Worm (Caenorhabditis elegans) whole organism, dauer: ENCODE results near the gene cblc-1.
"Not testable (repeated sequence)": the region's sequence is repeated elsewhere in the genome, so short reads cannot be mapped to it uniquely, and the experiment has no call there.

Source experiments
- unc-62 ChIP-seq: sonication (generic microtip); optimal IDR thresholded peaks from 2 replicates; lab custom pipeline; 2017; ENCODE audit warnings: missing biosample characterization, missing genetic modification reagents, missing genetic modification characterization

Gene cblc-1

DNA sequence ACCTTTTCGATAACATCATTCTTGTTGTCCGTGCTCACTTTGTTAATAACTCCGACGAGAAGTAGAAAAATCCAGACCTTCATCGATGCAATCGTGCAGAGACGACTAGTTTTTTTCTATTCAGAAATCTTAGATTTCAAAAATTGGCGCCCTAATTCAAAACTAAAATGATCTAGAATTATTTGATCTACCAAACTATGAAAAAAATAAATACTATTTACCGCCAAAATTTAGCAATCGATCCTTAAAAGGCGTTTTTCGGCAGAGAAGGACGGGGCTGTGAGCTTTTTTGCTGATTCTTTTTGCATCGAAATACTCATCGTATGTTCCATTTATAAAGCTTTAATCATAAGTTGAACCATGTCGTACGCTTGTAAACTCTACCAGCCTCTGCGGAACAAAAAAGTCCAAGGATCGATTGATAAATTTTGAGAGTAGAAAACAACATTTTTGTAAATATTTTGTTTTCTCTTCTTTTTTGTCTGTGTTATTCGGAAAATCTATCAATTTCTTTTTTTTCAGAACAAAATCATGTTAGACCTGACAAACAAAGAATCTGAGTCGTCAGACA, 8.5 kb upstream of the cblc-1 start, which contains the start of the genes try-1 and zyg-12:
try-1 (minus strand) TSS at position 148 of the 571 bp plus-strand sequence.
zyg-12 (plus strand) TSS at position 521 of the 571 bp plus-strand sequence.
- no peak for TF ChIP-seq unc-62 (GFP tag; lab: Kevin White, UChicago)

DNA sequence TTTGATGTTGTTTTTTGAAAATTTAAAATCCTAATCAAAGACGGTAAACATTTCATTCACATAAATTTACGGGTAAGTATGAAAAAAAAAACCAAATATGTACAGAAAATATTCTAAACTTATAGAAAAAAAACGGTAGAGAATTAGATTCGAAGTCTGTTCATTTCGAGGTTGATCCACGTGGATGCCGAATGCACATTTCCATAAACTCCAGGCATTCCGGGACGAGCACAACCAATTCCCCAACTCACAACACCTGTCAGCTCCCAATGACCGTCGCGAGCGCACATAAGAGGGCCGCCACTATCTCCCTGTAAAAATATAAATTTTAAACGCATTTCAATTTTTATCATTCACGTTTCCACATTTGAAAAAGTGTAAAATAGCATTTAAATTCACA, 7.2 kb upstream of the cblc-1 start:
- TF ChIP-seq unc-62 (GFP tag; lab: Kevin White, UChicago): no peak

ce11 chrII:4946775-4947174, 5.8 kb upstream of the cblc-1 start:
- no peak for TF ChIP-seq unc-62 (GFP tag; lab: Kevin White, UChicago)

- no peak for TF ChIP-seq unc-62 (GFP tag; lab: Kevin White, UChicago)
Observed at ce11 chrII:4945695-4946094, 4.7 kb upstream of the cblc-1 start, which contains the start of the genes gldi-11 and ZK546.2. gldi-11 (minus strand) TSS chrII:4945789. ZK546.2 (plus strand) TSS chrII:4946027.

DNA sequence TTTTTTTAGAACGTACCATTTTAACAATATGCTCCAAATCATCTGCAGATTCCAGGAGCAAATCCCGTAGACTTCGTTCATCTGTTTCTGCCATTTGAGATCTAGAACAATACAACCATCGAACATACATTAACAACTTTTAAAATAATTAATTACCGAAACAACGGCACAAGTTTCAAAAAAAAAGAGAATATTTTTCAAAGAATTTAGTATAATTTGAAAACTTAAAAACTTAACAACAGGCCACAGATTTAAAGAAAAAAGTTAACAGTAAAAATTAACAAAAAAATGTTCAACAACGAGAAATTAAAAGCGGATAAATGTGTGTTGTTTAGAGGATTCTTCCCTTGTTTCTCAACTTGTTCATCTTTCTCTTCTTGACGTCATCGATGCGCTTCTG, 2.9 kb upstream of the cblc-1 start, which contains the start of gene mdt-4:
mdt-4 (minus strand) TSS at position 101 of the 400 bp plus-strand sequence.
- no peak for TF ChIP-seq unc-62 (GFP tag; lab: Kevin White, UChicago)

DNA sequence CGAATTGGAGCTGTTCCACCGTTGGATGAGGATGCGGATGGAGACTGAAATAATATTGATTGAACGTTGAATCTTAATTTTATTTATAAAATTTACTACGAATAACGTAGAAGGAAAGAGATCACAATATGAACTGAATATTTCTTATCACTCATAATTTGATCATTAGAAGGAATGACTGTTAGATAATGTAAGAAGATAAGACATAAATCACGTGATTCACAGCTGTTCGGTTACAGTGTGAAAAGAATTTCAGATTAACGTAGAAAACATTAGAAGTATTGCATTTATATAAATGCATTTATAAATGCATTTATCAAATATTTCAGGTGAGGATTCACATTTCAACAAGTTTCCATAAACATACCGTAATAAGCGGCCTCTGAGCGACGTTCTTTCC, 1.9 kb upstream of the cblc-1 start:
- no peak for TF ChIP-seq unc-62 (GFP tag; lab: Kevin White, UChicago)

DNA sequence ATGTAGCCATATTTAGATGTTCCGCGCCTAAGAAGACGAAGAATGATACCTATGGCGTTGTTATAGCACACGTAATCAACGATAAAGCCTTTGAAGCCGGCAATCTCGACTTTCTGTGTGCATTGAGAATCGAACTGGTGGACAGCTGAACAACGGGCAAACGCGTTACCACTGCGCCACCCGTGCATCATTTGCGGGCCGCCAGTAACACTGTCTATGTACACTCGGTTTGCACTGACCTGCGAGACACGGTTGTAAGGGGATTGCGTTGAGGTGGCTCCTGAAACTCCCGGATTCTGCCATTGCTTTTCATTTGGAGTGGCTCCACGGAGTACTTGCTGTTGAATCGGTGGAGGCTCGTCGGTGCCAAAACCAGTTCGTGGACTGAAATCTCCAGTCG, 1.4 kb upstream of the cblc-1 start:
- no peak for TF ChIP-seq unc-62 (GFP tag; lab: Kevin White, UChicago)

ce11 chrII:4941541-4942206, 724 bp upstream of the cblc-1 start, which contains the start of gene ZK546.19:
ZK546.19 (plus strand) TSS chrII:4941726.
- no peak for TF ChIP-seq unc-62 (GFP tag; lab: Kevin White, UChicago)

- TF ChIP-seq unc-62 (GFP tag; lab: Kevin White, UChicago): no peak
Observed at ce11 chrII:4937743-4938142, 3.2 kb downstream of the cblc-1 start, which contains the start of gene ZK546.4. ZK546.4 (plus strand) TSS chrII:4938043.

ce11 chrII:4935518-4935917, 5.4 kb downstream of the cblc-1 start, which contains the start of gene ZK546.5:
ZK546.5 (plus strand) TSS chrII:4935818.
- no peak for TF ChIP-seq unc-62 (GFP tag; lab: Kevin White, UChicago)

DNA sequence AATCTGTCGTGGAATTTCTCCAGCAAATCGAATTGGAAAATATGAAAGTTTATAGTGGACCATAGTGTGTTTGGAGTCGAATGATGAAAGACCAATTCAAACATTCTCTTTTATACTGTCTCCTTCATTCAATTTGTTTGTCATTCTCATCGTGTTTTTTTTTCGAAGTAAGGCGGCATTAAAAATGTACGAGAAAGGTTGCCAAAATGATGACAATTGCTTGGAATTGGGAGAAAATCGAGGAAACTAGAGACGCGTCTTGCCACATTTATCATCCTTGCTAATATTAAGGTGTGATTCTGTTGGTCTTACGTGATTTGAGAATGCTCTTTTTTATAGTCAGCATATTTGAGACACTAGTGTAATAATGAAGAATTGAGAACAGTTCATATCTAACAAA, 6.0 kb downstream of the cblc-1 start, which contains the start of gene gst-30:
gst-30 (minus strand) TSS at position 101 of the 400 bp plus-strand sequence.
- TF ChIP-seq unc-62 (GFP tag; lab: Kevin White, UChicago): no peak

ce11 chrII:4932727-4933126, 8.2 kb downstream of the cblc-1 start, which contains the start of gene msp-152:
msp-152 (plus strand) TSS chrII:4933027.
- not testable (repeated sequence) for TF ChIP-seq unc-62 (GFP tag; lab: Kevin White, UChicago)

- no peak for TF ChIP-seq unc-62 (GFP tag; lab: Kevin White, UChicago)
Observed at ce11 chrII:4931286-4931685, 9.7 kb downstream of the cblc-1 start.

DNA sequence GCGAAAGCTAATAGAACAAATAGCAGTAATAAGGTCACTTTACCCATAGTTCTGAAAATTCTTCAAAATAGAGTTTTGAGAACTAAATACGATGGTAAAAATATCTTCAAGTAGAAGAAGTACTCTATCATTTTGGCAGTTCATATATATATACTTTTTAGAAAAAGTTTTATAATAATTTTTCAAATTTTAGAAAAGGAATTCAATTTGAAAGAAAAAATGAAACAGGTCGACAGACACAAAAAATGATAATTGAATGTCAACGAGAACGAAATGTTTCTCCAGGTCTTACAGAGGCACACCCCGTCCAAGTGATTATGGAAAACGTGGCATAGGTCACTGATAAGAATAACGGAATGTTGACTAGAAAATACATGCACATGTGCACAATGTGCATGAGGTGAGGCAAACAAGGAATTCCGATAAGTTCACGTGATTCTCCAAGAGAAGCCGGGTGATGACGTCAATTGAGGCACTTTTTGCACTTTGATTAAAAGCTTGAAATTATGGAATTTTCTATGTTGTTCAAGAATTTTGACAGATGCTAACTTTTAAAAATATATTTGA, 15.7 kb downstream of the cblc-1 start, which contains the start of gene aagr-2:
aagr-2 (minus strand) TSS at position 51 of the 567 bp plus-strand sequence.
- no peak for TF ChIP-seq unc-62 (GFP tag; lab: Kevin White, UChicago)

- TF ChIP-seq unc-62 (GFP tag; lab: Kevin White, UChicago): no peak
Observed at ce11 chrII:4924729-4925128, 16.2 kb downstream of the cblc-1 start.

ce11 chrII:4920608-4921007, 20.3 kb downstream of the cblc-1 start:
- TF ChIP-seq unc-62 (GFP tag; lab: Kevin White, UChicago): no peak
